Fruit fly (Drosophila melanogaster) whole organism, embryonic: Measurements from ENCODE around the gene caz.
A peak's percentile ranks its signal among the peaks of the same experiment; 100 is the strongest.

Experiments
- Abd-B ChIP-seq: fragments of 200-800 bp; sonication (Bioruptor generic); optimal IDR thresholded peaks from 2 replicates; lab custom pipeline; 2018; ENCODE audit warnings: missing biosample characterization, mild to moderate bottlenecking, missing genetic modification characterization, moderate library complexity
- Aef1 ChIP-seq: fragments of 200-800 bp; sonication (Bioruptor generic); IDR thresholded peaks from 3 replicates; pipeline ENCODE4 v1.3.6; 2022; ENCODE audit warnings: missing biosample characterization, missing genetic modification characterization
- Atf3 ChIP-seq: fragments of 200-800 bp; sonication (Bioruptor generic); optimal IDR thresholded peaks from 3 replicates; lab custom pipeline; 2016; ENCODE audit warnings: missing biosample characterization, missing genetic modification characterization
- Atf6 ChIP-seq: fragments of 200-800 bp; sonication (Bioruptor generic); IDR thresholded peaks from 2 replicates; pipeline ENCODE4 v1.3.6; 2022; ENCODE audit warnings: missing biosample characterization, missing genetic modification characterization
- CG10147 ChIP-seq: fragments of 200-800 bp; sonication (Bioruptor generic); optimal IDR thresholded peaks from 2 replicates; lab custom pipeline; 2019; ENCODE audit warnings: missing biosample characterization, mild to moderate bottlenecking, missing genetic modification characterization, moderate library complexity
- CG11504 ChIP-seq: fragments of 200-800 bp; sonication (Bioruptor generic); optimal IDR thresholded peaks from 3 replicates; lab custom pipeline; 2019; ENCODE audit warnings: missing biosample characterization, mild to moderate bottlenecking, missing genetic modification characterization, moderate library complexity
- CG1233 ChIP-seq: fragments of 200-800 bp; sonication (Bioruptor generic); optimal IDR thresholded peaks from 4 replicates; lab custom pipeline; 2018; ENCODE audit warnings: missing biosample characterization, mild to moderate bottlenecking, missing genetic modification characterization
- CG16815 ChIP-seq: fragments of 200-800 bp; sonication (Bioruptor generic); optimal IDR thresholded peaks from 3 replicates; lab custom pipeline; 2017; ENCODE audit warnings: missing biosample characterization, mild to moderate bottlenecking, missing genetic modification characterization
- CG32772 ChIP-seq: fragments of 200-800 bp; sonication (Bioruptor generic); IDR thresholded peaks from 2 replicates; pipeline ENCODE4 v1.3.6; 2022; ENCODE audit warnings: missing biosample characterization, missing genetic modification characterization
- CG3407 ChIP-seq: fragments of 200-800 bp; sonication (Bioruptor generic); optimal IDR thresholded peaks from 2 replicates; lab custom pipeline; 2018; ENCODE audit warnings: missing biosample characterization, mild to moderate bottlenecking, missing genetic modification characterization
- CG3726 ChIP-seq: fragments of 200-800 bp; sonication (Bioruptor generic); IDR thresholded peaks from 3 replicates; pipeline ENCODE4, ENCODE4 v1.3.6; 2022; ENCODE audit warnings: missing biosample characterization, missing genetic modification characterization
- CG4424 ChIP-seq: fragments of 200-800 bp; sonication (Bioruptor generic); optimal IDR thresholded peaks from 3 replicates; lab custom pipeline; 2016; ENCODE audit warnings: missing biosample characterization, missing genetic modification characterization
- CG4617 ChIP-seq: fragments of 200-800 bp; sonication (Bioruptor generic); optimal IDR thresholded peaks from 3 replicates; lab custom pipeline; 2016; ENCODE audit warnings: missing biosample characterization, missing genetic modification characterization, borderline replicate concordance
- CG6175 ChIP-seq: fragments of 200-800 bp; sonication (Bioruptor generic); IDR thresholded peaks from 3 replicates; pipeline ENCODE4 v1.3.6; 2022; ENCODE audit warnings: missing biosample characterization, missing genetic modification characterization
- CG6254 ChIP-seq: fragments of 200-800 bp; sonication (Bioruptor generic); optimal IDR thresholded peaks from 3 replicates; lab custom pipeline; 2017; ENCODE audit warnings: mild to moderate bottlenecking, missing biosample characterization, missing genetic modification reagents, missing genetic modification characterization
- CG7271 ChIP-seq: fragments of 200-800 bp; sonication (Bioruptor generic); optimal IDR thresholded peaks from 2 replicates; lab custom pipeline; 2018; ENCODE audit warnings: missing biosample characterization, mild to moderate bottlenecking, missing genetic modification characterization, moderate library complexity
- CG7839 ChIP-seq: fragments of 200-800 bp; sonication (Bioruptor generic); optimal IDR thresholded peaks from 3 replicates; lab custom pipeline; 2018; ENCODE audit warnings: missing biosample characterization, mild to moderate bottlenecking, missing genetic modification characterization, moderate library complexity
- CG7928 ChIP-seq: fragments of 200-800 bp; sonication (Bioruptor generic); optimal IDR thresholded peaks from 2 replicates; lab custom pipeline; 2017; ENCODE audit warnings: missing biosample characterization, mild to moderate bottlenecking, missing genetic modification characterization
- CG7987 ChIP-seq: fragments of 200-800 bp; sonication (Bioruptor generic); optimal IDR thresholded peaks from 2 replicates; lab custom pipeline; 2018; ENCODE audit warnings: missing biosample characterization, mild to moderate bottlenecking, missing genetic modification characterization, moderate library complexity
- CG8924 ChIP-seq: fragments of 200-800 bp; optimal IDR thresholded peaks from 3 replicates; lab custom pipeline; 2019; ENCODE audit warnings: missing biosample characterization, mild to moderate bottlenecking, missing genetic modification characterization, moderate library complexity
- Dip2 ChIP-seq: fragments of 200-800 bp; sonication (Bioruptor generic); IDR thresholded peaks from 2 replicates; pipeline ENCODE4 v1.3.6; 2022; ENCODE audit warnings: missing biosample characterization, missing genetic modification characterization
- Dp ChIP-seq: fragments of 200-800 bp; sonication (Bioruptor generic); optimal IDR thresholded peaks from 2 replicates; lab custom pipeline; 2018; ENCODE audit warnings: missing biosample characterization, mild to moderate bottlenecking, missing genetic modification characterization, moderate library complexity
- Gsc ChIP-seq: fragments of 200-800 bp; sonication (Bioruptor generic); IDR thresholded peaks from 2 replicates; pipeline ENCODE4 v1.3.6; 2022; ENCODE audit warnings: missing biosample characterization, missing genetic modification characterization
- HLH4C ChIP-seq: fragments of 200-800 bp; sonication (Bioruptor generic); IDR thresholded peaks from 3 replicates; pipeline ENCODE4 v1.3.6; 2022; ENCODE audit warnings: missing biosample characterization, missing genetic modification characterization; ENCODE audit not compliant: partially characterized antibody
- Lhr ChIP-seq: fragments of 200-800 bp; sonication (Bioruptor generic); optimal IDR thresholded peaks from 3 replicates; lab custom pipeline; 2017; ENCODE audit warnings: mild to moderate bottlenecking, missing biosample characterization, missing genetic modification reagents, missing genetic modification characterization
- MBD-R2 ChIP-seq: fragments of 200-800 bp; sonication (Bioruptor generic); IDR thresholded peaks from 2 replicates; pipeline ENCODE4 v1.3.6; 2022; ENCODE audit warnings: missing biosample characterization, missing genetic modification characterization
- Myb ChIP-seq: fragments of 200-800 bp; sonication (Bioruptor generic); optimal IDR thresholded peaks from 2 replicates; lab custom pipeline; 2016; ENCODE audit warnings: missing biosample characterization, missing genetic modification characterization
- Pdp1 ChIP-seq, 2 experiments: fragments of 200-800 bp; sonication (Bioruptor generic); optimal IDR thresholded peaks; 3 replicates each; lab custom pipeline; 2016; ENCODE audit warnings: missing biosample characterization in 2 of 2, missing genetic modification characterization in 2 of 2, mild to moderate bottlenecking in 1 of 2, moderate library complexity in 1 of 2
- Sox100B ChIP-seq: fragments of 200-800 bp; sonication (Bioruptor generic); optimal IDR thresholded peaks from 3 replicates; lab custom pipeline; 2018; ENCODE audit warnings: missing biosample characterization, mild to moderate bottlenecking, missing genetic modification characterization
- ac ChIP-seq: fragments of 200-800 bp; sonication (Bioruptor generic); optimal IDR thresholded peaks from 3 replicates; lab custom pipeline; 2017; ENCODE audit warnings: missing biosample characterization, mild to moderate bottlenecking, missing genetic modification characterization
- cato ChIP-seq: fragments of 200-800 bp; sonication (Bioruptor generic); optimal IDR thresholded peaks from 2 replicates; lab custom pipeline; 2016; ENCODE audit warnings: missing biosample characterization, missing genetic modification characterization, borderline replicate concordance
- dimm ChIP-seq: fragments of 200-800 bp; sonication (Bioruptor generic); IDR thresholded peaks from 2 replicates; pipeline ENCODE4 v1.3.6; 2022; ENCODE audit warnings: missing biosample characterization, missing genetic modification characterization
- emc ChIP-seq: fragments of 200-800 bp; sonication (Bioruptor generic); optimal IDR thresholded peaks from 2 replicates; lab custom pipeline; 2016; ENCODE audit warnings: missing biosample characterization, missing genetic modification characterization
- exex ChIP-seq: fragments of 200-800 bp; sonication (Bioruptor generic); optimal IDR thresholded peaks from 4 replicates; lab custom pipeline; 2018; ENCODE audit warnings: missing biosample characterization, mild to moderate bottlenecking, missing genetic modification characterization, moderate library complexity
- fd102C ChIP-seq: fragments of 200-800 bp; sonication (Bioruptor generic); optimal IDR thresholded peaks from 2 replicates; lab custom pipeline; 2018; ENCODE audit warnings: missing biosample characterization, mild to moderate bottlenecking, missing genetic modification characterization, moderate library complexity
- fru ChIP-seq: fragments of >200 bp; optimal IDR thresholded peaks from 2 replicates; lab custom pipeline; 2017
- gro ChIP-seq: fragments of 200-800 bp; sonication (Bioruptor generic); optimal IDR thresholded peaks from 2 replicates; lab custom pipeline; 2016; ENCODE audit warnings: missing biosample characterization, missing genetic modification characterization
- klu ChIP-seq: fragments of 200-800 bp; sonication (Bioruptor generic); IDR thresholded peaks from 2 replicates; pipeline ENCODE4 v1.3.6; 2022; ENCODE audit warnings: missing biosample characterization, missing genetic modification characterization
- lab ChIP-seq: fragments of 200-800 bp; sonication (Bioruptor generic); optimal IDR thresholded peaks from 3 replicates; lab custom pipeline; 2017; ENCODE audit warnings: missing biosample characterization, missing genetic modification characterization, mild to moderate bottlenecking, moderate library complexity, missing genetic modification reagents
- lola ChIP-seq, 3 experiments: fragments of >200 bp in 2 of 3; fragments of 200-800 bp in 1 of 3; sonication (Bioruptor generic) in 1 of 3; optimal IDR thresholded peaks; 2 replicates each; lab custom pipeline; 2017 to 2019; ENCODE audit warnings: missing biosample characterization in 3 of 3, missing genetic modification characterization in 3 of 3, mild to moderate bottlenecking in 1 of 3, moderate library complexity in 1 of 3
- mirr ChIP-seq: fragments of 200-800 bp; sonication (Bioruptor generic); optimal IDR thresholded peaks from 3 replicates; lab custom pipeline; 2018; ENCODE audit warnings: missing biosample characterization, mild to moderate bottlenecking, missing genetic modification characterization
- otp ChIP-seq: fragments of 200-800 bp; sonication (Bioruptor generic); IDR thresholded peaks from 3 replicates; pipeline ENCODE4, ENCODE4 v1.3.6; 2022; ENCODE audit warnings: missing biosample characterization, missing genetic modification characterization
- pita ChIP-seq: fragments of 200-800 bp; sonication (Bioruptor generic); optimal IDR thresholded peaks from 2 replicates; lab custom pipeline; 2017; ENCODE audit warnings: missing biosample characterization, mild to moderate bottlenecking, missing genetic modification characterization
- pnt ChIP-seq: fragments of 200-800 bp; sonication (Bioruptor generic); optimal IDR thresholded peaks from 3 replicates; lab custom pipeline; 2016; ENCODE audit warnings: missing biosample characterization, missing genetic modification characterization
- slp2 ChIP-seq: fragments of 200-800 bp; sonication (Bioruptor generic); optimal IDR thresholded peaks from 2 replicates; lab custom pipeline; 2016; ENCODE audit warnings: missing biosample characterization, missing genetic modification characterization
- sr ChIP-seq: fragments of 200-800 bp; sonication (Bioruptor generic); IDR thresholded peaks from 3 replicates; pipeline ENCODE4 v1.3.6; 2022; ENCODE audit warnings: missing biosample characterization, missing genetic modification characterization
- stwl ChIP-seq: fragments of 200-800 bp; sonication (Bioruptor generic); optimal IDR thresholded peaks from 3 replicates; lab custom pipeline; 2018; ENCODE audit warnings: missing biosample characterization, mild to moderate bottlenecking, missing genetic modification characterization, moderate library complexity
- toy ChIP-seq: fragments of 200-800 bp; sonication (Bioruptor generic); IDR thresholded peaks from 2 replicates; pipeline ENCODE4 v1.3.6; 2022; ENCODE audit warnings: missing biosample characterization, missing genetic modification characterization
- vfl ChIP-seq: fragments of 200-800 bp; sonication (Bioruptor generic); optimal IDR thresholded peaks from 2 replicates; lab custom pipeline; 2016; ENCODE audit warnings: missing biosample characterization, missing genetic modification characterization
- zfh1 ChIP-seq: fragments of 200-800 bp; sonication (Bioruptor generic); IDR thresholded peaks from 3 replicates; pipeline ENCODE4 v1.3.6; 2022; ENCODE audit warnings: missing biosample characterization, missing genetic modification characterization

caz gene

dm6 chrX:16278783-16279182, 9.8 kb upstream of the caz start (continued):
- TF ChIP-seq Dip2 (GFP tag; lab: Robert Waterston, UW) (no peak), fru (no peak), CG8924 (tag; lab: Kevin White, UChicago) (peak; percentile 87), CG32772 (GFP tag; lab: Robert Waterston, UW) (peak; percentile 64), zfh1 (GFP tag; lab: Robert Waterston, UW) (peak; percentile 84), emc (GFP tag; lab: Kevin White, UChicago) (no peak), cato (peak; percentile 43), Lhr (GFP tag; lab: Kevin White, UChicago) (peak; percentile 70), CG7839 (tag; lab: Kevin White, UChicago) (peak; percentile 88), CG7987 (peak; percentile 51), MBD-R2 (GFP tag; lab: Robert Waterston, UW) (peak; percentile 40; the same call in 1 of the 2 replicates), CG3407 (GFP tag; lab: Kevin White, UChicago) (peak; percentile 75), toy (peak; percentile 50; the same call in 1 of the 2 replicates), Pdp1 (GFP tag; optimal IDR thresholded peaks at IDR 0.05; lab: Kevin White, UChicago) (peak; percentile 18 to 41), HLH4C (GFP tag; lab: Robert Waterston, UW) (no peak), Atf6 (peak; percentile 64), exex (tag; lab: Kevin White, UChicago) (peak; percentile 34), CG1233 (GFP tag; lab: Kevin White, UChicago) (peak; percentile 82), vfl (no peak), Atf3 (GFP tag; lab: Kevin White, UChicago) (peak; percentile 3), Myb (no peak), Aef1 (GFP tag; lab: Robert Waterston, UW) (peak; percentile 67), CG16815 (peak; percentile 70), gro (GFP tag; lab: Kevin White, UChicago) (no peak), CG4424 (peak; percentile 81), CG3726 (GFP tag; lab: Robert Waterston, UW) (peak; percentile 69; the same call in 2 of the 3 replicates), CG7928 (peak; percentile 39), CG6175 (GFP tag; lab: Robert Waterston, UW) (no peak), CG10147 (GFP tag; lab: Kevin White, UChicago) (peak; percentile 71), klu (GFP tag; lab: Robert Waterston, UW) (peak; percentile 25; the same call in 1 of the 2 replicates), CG6254 (peak; percentile 93), stwl (tag; lab: Kevin White, UChicago) (peak; percentile 12), mirr (GFP tag; lab: Kevin White, UChicago) (peak; percentile 71), CG11504 (tag; lab: Kevin White, UChicago) (peak; percentile 82), slp2 (GFP tag; lab: Kevin White, UChicago) (peak; percentile 34), CG7271 (peak; percentile 61), dimm (GFP tag; lab: Robert Waterston, UW) (peak; percentile 66), Gsc (peak; percentile 46; the same call in 1 of the 2 replicates), Sox100B (peak; percentile 82), fd102C (peak; percentile 79), sr (GFP tag; lab: Robert Waterston, UW) (peak; percentile 66), lola (GFP tag; optimal IDR thresholded peaks at IDR 0.05; lab: Kevin White, UChicago) (peak in 1 of 3 experiments; percentile 86), lab (GFP tag; lab: Kevin White, UChicago) (peak; percentile 87), otp (GFP tag; lab: Robert Waterston, UW) (peak; percentile 84; the same call in 2 of the 3 replicates), pita (GFP tag; lab: Kevin White, UChicago) (no peak), CG4617 (GFP tag; lab: Kevin White, UChicago) (peak; percentile 9), Dp (GFP tag; lab: Kevin White, UChicago) (no peak), ac (GFP tag; lab: Kevin White, UChicago) (peak; percentile 82), Abd-B (GFP tag; lab: Kevin White, UChicago) (peak; percentile 59), pnt (GFP tag; lab: Kevin White, UChicago) (peak; percentile 56)
